Fruit fly (Drosophila melanogaster): Measurements from ENCODE around the gene CG8012.
A peak's percentile ranks its signal among the peaks of the same experiment; 100 is the strongest.

CG8012 gene

DNA sequence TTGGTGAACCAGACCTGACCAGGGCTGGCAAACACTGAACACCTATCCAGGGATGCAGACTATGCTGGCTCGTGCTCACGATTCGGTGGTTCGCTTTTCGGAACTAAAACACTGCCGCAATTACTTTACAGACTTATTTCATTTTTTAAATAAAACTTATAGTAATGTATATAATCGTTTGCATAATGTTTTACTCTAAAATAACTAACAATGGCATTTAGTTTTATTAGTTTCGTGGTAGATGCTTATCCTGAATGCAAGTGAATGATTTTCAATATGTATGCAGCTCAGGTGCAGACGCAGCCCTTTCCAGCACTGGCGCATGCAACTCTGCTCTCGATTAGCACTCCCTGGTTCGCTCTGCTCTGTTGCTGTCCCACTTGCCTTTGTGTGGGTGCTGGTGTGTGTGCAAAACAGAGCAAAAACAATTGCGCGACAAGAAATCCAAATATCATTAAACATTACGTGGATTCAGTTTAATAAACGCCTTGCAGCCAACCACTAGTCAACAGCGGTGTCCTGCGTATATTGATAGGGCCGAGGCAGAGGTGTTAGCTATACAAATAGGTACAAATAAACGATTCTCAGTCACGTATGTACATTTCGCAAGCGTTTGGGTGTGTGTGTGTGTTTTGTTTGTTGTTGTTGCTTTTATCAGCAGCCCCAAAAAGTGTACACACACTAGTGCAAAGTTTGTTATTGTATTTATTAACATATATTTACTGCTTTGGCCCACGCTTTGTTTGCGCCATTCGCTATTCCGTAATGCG is 28.3 kb upstream of the CG8012 start, which contains the start of the genes ERR and Atg18a (continued):
- 0 out of 2 replicates have a peak, but pooled peaks have one; percentile 26 for TF ChIP-seq nerfin-2 (GFP tag; IDR thresholded peaks at IDR 0.05; ENCODE audit: partially characterized antibody)
- TF ChIP-seq CG18619 (GFP tag; optimal IDR thresholded peaks at IDR 0.05) = peak; percentile 86
- TF ChIP-seq CG11398 (GFP tag; optimal IDR thresholded peaks at IDR 0.05) = peak; percentile 8
- TF ChIP-seq C15 (GFP tag; IDR thresholded peaks at IDR 0.05) = peak; percentile 19; the same call in 1 of the 3 replicates
- peak; percentile 94 for TF ChIP-seq Rfx (GFP tag; IDR thresholded peaks at IDR 0.05)
- TF ChIP-seq CG10366 (GFP tag; IDR thresholded peaks at IDR 0.05) = peak; percentile 84
- no peak for TF ChIP-seq HLHmδ (GFP tag; optimal IDR thresholded peaks at IDR 0.05)
- TF ChIP-seq pan (optimal IDR thresholded peaks at IDR 0.05) = no peak
- TF ChIP-seq pan (GFP tag; optimal IDR thresholded peaks at IDR 0.05 in 1 of 2, IDR thresholded peaks at IDR 0.05 in 1 of 2) = peak in 1 of 2 experiments; percentile 83
- TF ChIP-seq CG9797 (GFP tag; optimal IDR thresholded peaks at IDR 0.05) = peak; percentile 50
- peak; percentile 79 for TF ChIP-seq H2.0 (GFP tag; IDR thresholded peaks at IDR 0.05)
- TF ChIP-seq CG7786 (GFP tag; optimal IDR thresholded peaks at IDR 0.05) = peak; percentile 83
- peak; percentile 71 for TF ChIP-seq unpg (GFP tag; optimal IDR thresholded peaks at IDR 0.05)
- peak; percentile 81 for TF ChIP-seq CG11093 (GFP tag; IDR thresholded peaks at IDR 0.05)
- TF ChIP-seq CG10209 (GFP tag; optimal IDR thresholded peaks at IDR 0.05) = peak; percentile 74
- TF ChIP-seq CG17186 (GFP tag; optimal IDR thresholded peaks at IDR 0.05) = peak; percentile 85
- peak; percentile 75 for TF ChIP-seq CG7556 (GFP tag; optimal IDR thresholded peaks at IDR 0.05)
- 0 out of 2 replicates have a peak, but pooled peaks have one; percentile 43 for TF ChIP-seq CG5953 (GFP tag; IDR thresholded peaks at IDR 0.05)
- peak; percentile 44 for TF ChIP-seq Six4 (GFP tag; optimal IDR thresholded peaks at IDR 0.05)
- peak; percentile 74 for TF ChIP-seq CG30431 (GFP tag; optimal IDR thresholded peaks at IDR 0.05)
- TF ChIP-seq E2f2 (GFP tag; IDR thresholded peaks at IDR 0.05) = peak; percentile 65
- peak; percentile 40; the same call in 1 of the 2 replicates for TF ChIP-seq stc (GFP tag; IDR thresholded peaks at IDR 0.05)
- TF ChIP-seq CG18764 (GFP tag; optimal IDR thresholded peaks at IDR 0.05) = peak; percentile 64
- peak in 1 of 3 experiments; percentile 79 for TF ChIP-seq lola (GFP tag; optimal IDR thresholded peaks at IDR 0.05)
- TF ChIP-seq da (GFP tag; optimal IDR thresholded peaks at IDR 0.05) = peak; percentile 1
- TF ChIP-seq Hsf (GFP tag; optimal IDR thresholded peaks at IDR 0.05) = peak; percentile 91
- peak; percentile 74 for TF ChIP-seq CG18476 (GFP tag; optimal IDR thresholded peaks at IDR 0.05)
- peak; percentile 74 for TF ChIP-seq caup (GFP tag; optimal IDR thresholded peaks at IDR 0.05; ENCODE audit: severe bottlenecking)
- TF ChIP-seq CG15269 (tag; optimal IDR thresholded peaks at IDR 0.05) = peak; percentile 85
- TF ChIP-seq fd96Cb (tag; optimal IDR thresholded peaks at IDR 0.05) = peak; percentile 77
- peak; percentile 74 for TF ChIP-seq CG4617 (GFP tag; optimal IDR thresholded peaks at IDR 0.05; ENCODE audit: borderline replicate concordance)
- peak; percentile 41; the same call in 1 of the 2 replicates for TF ChIP-seq CG10959 (GFP tag; IDR thresholded peaks at IDR 0.05)
- TF ChIP-seq pnt (GFP tag; optimal IDR thresholded peaks at IDR 0.05) = peak; percentile 79
- no peak for TF ChIP-seq tio (GFP tag; optimal IDR thresholded peaks at IDR 0.05)
- TF ChIP-seq CG12659 (GFP tag; optimal IDR thresholded peaks at IDR 0.05) = peak; percentile 92
- no peak for TF ChIP-seq CG12071 (GFP tag; optimal IDR thresholded peaks at IDR 0.05)
- TF ChIP-seq CG15073 (GFP tag; optimal IDR thresholded peaks at IDR 0.05) = no peak
- TF ChIP-seq usp (GFP tag; optimal IDR thresholded peaks at IDR 0.05) = no peak
- TF ChIP-seq Hr3 (GFP tag; optimal IDR thresholded peaks at IDR 0.05) = peak; percentile 91
- TF ChIP-seq CG12236 (GFP tag; optimal IDR thresholded peaks at IDR 0.05) = peak; percentile 25
- TF ChIP-seq chm (GFP tag; IDR thresholded peaks at IDR 0.05) = peak; percentile 50
- TF ChIP-seq esg (GFP tag; conservative IDR thresholded peaks at IDR 0.05) = peak; percentile 87
- TF ChIP-seq Dek (tag; optimal IDR thresholded peaks at IDR 0.05) = peak; percentile 87
- TF ChIP-seq CG17359 (tag; optimal IDR thresholded peaks at IDR 0.05) = peak; percentile 77
- TF ChIP-seq Sox100B (GFP tag; optimal IDR thresholded peaks at IDR 0.05) = no peak
- TF ChIP-seq CG3065 (GFP tag; optimal IDR thresholded peaks at IDR 0.05) = peak; percentile 13
- TF ChIP-seq CG4707 (GFP tag; optimal IDR thresholded peaks at IDR 0.05) = no peak
- peak; percentile 73 for TF ChIP-seq Elba2 (GFP tag; optimal IDR thresholded peaks at IDR 0.05)
- peak; percentile 44 for TF ChIP-seq Spps (tag; optimal IDR thresholded peaks at IDR 0.05)

Data from whole organism, embryonic.